Worm (Caenorhabditis elegans): ENCODE results near the gene rom-4.

- TF ChIP-seq unc-62 (GFP tag; optimal IDR thresholded peaks at IDR 0.05) (no peak), nhr-12 (tag; optimal IDR thresholded peaks at IDR 0.05) (no peak), zag-1 (tag; optimal IDR thresholded peaks at IDR 0.05) (no peak), nhr-11 (tag; optimal IDR thresholded peaks at IDR 0.05) (no peak), ZK546.5 (tag; optimal IDR thresholded peaks at IDR 0.05) (no peak), pqm-1 (tag; optimal IDR thresholded peaks at IDR 0.05) (no peak)
Observed at ce11 chrIV:17045691-17046090, 50.1 kb downstream of the rom-4 start, which contains the start of gene clec-195.

Data from whole organism, L3 larva.